Fruit fly (Drosophila melanogaster): ENCODE measurements around the gene pcx.

Gene pcx

DNA sequence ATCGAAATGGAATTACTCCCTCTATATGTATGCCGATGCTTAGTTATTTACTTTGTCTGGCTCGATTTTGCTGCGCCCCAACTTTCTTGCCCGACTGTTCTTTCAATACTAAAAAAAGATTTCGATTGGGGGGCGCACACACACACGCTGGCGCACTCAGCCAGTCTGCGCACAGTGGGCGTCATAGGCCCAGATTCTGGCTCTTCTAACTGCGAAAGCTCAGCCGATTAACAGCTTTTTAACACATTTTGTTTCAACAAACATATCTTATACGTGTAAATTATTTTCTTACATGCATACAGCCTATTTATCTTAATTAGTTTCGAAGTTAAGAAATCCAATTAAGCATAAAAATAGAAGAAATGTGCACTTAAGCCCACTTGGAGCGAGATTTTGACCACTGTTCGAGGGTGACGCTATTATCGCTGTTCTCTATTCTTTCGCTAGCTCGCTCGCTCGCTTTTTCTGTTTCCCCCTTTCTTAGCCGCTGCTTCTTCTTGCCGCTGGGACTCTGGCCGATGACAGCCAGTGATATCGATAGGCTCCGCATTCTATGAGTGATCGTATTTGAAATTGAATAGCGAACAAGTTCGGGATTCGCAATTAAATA is 2.8 kb upstream of the pcx start, which contains the start of gene Vinc (continued):
- TF ChIP-seq knrl (GFP tag; IDR thresholded peaks at IDR 0.05; ENCODE audit: partially characterized antibody) (peak; percentile 43; the same call in 1 of the 3 replicates), rib (GFP tag; IDR thresholded peaks at IDR 0.05) (peak; percentile 63; the same call in 1 of the 2 replicates), Sry-δ (GFP tag; optimal IDR thresholded peaks at IDR 0.05) (peak; percentile 55), Opbp (GFP tag; IDR thresholded peaks at IDR 0.05; ENCODE audit: partially characterized antibody) (peak; percentile 40; the same call in 2 of the 3 replicates), nmo (GFP tag; optimal IDR thresholded peaks at IDR 0.05) (peak; percentile 91), CG11695 (GFP tag; IDR thresholded peaks at IDR 0.05) (peak; percentile 94), CG12659 (GFP tag; optimal IDR thresholded peaks at IDR 0.05) (peak; percentile 82), zen2 (GFP tag; IDR thresholded peaks at IDR 0.05; ENCODE audit: partially characterized antibody) (peak; percentile 41; the same call in 1 of the 3 replicates), PHDP (tag; optimal IDR thresholded peaks at IDR 0.05) (no peak), gsb-n (tag; optimal IDR thresholded peaks at IDR 0.05) (no peak), slp2 (GFP tag; optimal IDR thresholded peaks at IDR 0.05) (peak; percentile 85), CG3065 (GFP tag; optimal IDR thresholded peaks at IDR 0.05) (no peak), Dek (tag; optimal IDR thresholded peaks at IDR 0.05) (peak; percentile 83), CG2199 (GFP tag; IDR thresholded peaks at IDR 0.05) (0 out of 3 replicates have a peak, but pooled peaks have one; percentile 52), NfI (GFP tag; optimal IDR thresholded peaks at IDR 0.05) (peak; percentile 83), Adf1 (GFP tag; IDR thresholded peaks at IDR 0.05) (peak; percentile 70), CG6272 (GFP tag; IDR thresholded peaks at IDR 0.05) (peak; percentile 80), CG1832 (GFP tag; optimal IDR thresholded peaks at IDR 0.05) (no peak), sd (tag; optimal IDR thresholded peaks at IDR 0.05) (peak; percentile 40), CG33213 (GFP tag; optimal IDR thresholded peaks at IDR 0.05) (peak; percentile 68), Nf-YA (GFP tag; IDR thresholded peaks at IDR 0.05) (peak; percentile 50; the same call in 1 of the 2 replicates), CG7963 (GFP tag; IDR thresholded peaks at IDR 0.05; ENCODE audit: partially characterized antibody) (0 out of 3 replicates have a peak, but pooled peaks have one; percentile 7), Lhr (GFP tag; optimal IDR thresholded peaks at IDR 0.05) (peak; percentile 15), tna (GFP tag; IDR thresholded peaks at IDR 0.05; ENCODE audit: partially characterized antibody) (peak; percentile 55; the same call in 1 of the 2 replicates), twi (tag; optimal IDR thresholded peaks at IDR 0.05) (peak; percentile 48), Hsf (GFP tag; optimal IDR thresholded peaks at IDR 0.05) (peak; percentile 57), p53 (GFP tag; optimal IDR thresholded peaks at IDR 0.05) (peak; percentile 72), ap (GFP tag; IDR thresholded peaks at IDR 0.05) (peak; percentile 67), Stat92E (GFP tag; optimal IDR thresholded peaks at IDR 0.05) (peak in 1 of 3 experiments; percentile 42), wor (GFP tag; IDR thresholded peaks at IDR 0.05) (peak; percentile 44; the same call in 1 of the 2 replicates), CG14965 (GFP tag; optimal IDR thresholded peaks at IDR 0.05; ENCODE audit: borderline replicate concordance) (peak; percentile 51), dan (GFP tag; IDR thresholded peaks at IDR 0.05) (no peak), CG13296 (GFP tag; optimal IDR thresholded peaks at IDR 0.05) (peak; percentile 96), sr (GFP tag; IDR thresholded peaks at IDR 0.05) (peak; percentile 23; the same call in 1 of the 3 replicates), CG12299 (tag; optimal IDR thresholded peaks at IDR 0.05) (peak; percentile 77), cg (GFP tag; optimal IDR thresholded peaks at IDR 0.05) (peak; percentile 71), CG4617 (GFP tag; optimal IDR thresholded peaks at IDR 0.05; ENCODE audit: borderline replicate concordance) (peak; percentile 14), ro (GFP tag; IDR thresholded peaks at IDR 0.05) (peak; percentile 39; the same call in 1 of the 2 replicates), ind (GFP tag; optimal IDR thresholded peaks at IDR 0.05) (peak; percentile 90), Hr51 (GFP tag; optimal IDR thresholded peaks at IDR 0.05) (peak in 1 of 2 experiments; percentile 38), CG11093 (GFP tag; IDR thresholded peaks at IDR 0.05) (peak; percentile 80), pita (GFP tag; optimal IDR thresholded peaks at IDR 0.05) (no peak), Hr39 (optimal IDR thresholded peaks at IDR 0.05) (no peak), crc (GFP tag; optimal IDR thresholded peaks at IDR 0.05) (peak; percentile 79), CG3407 (GFP tag; optimal IDR thresholded peaks at IDR 0.05) (peak; percentile 5), CG9876 (GFP tag; optimal IDR thresholded peaks at IDR 0.05) (peak; percentile 34), CG18011 (GFP tag; optimal IDR thresholded peaks at IDR 0.05) (peak; percentile 53), HLH54F (GFP tag; optimal IDR thresholded peaks at IDR 0.05) (peak; percentile 71)
